Worm (Caenorhabditis elegans): ENCODE results near the gene C06C6.7.
"Not testable (repeated sequence)": the region's sequence is repeated elsewhere in the genome, so short reads cannot be mapped to it uniquely, and the experiment has no call there.

ce11 chrV:16041925-16042742 is 50.2 kb downstream of the C06C6.7 start, which contains the start of the genes his-2 and his-1:
- TF ChIP-seq unc-3 (GFP tag; conservative IDR thresholded peaks at IDR 0.05); unc-3 (tag; optimal IDR thresholded peaks at IDR 0.05); rnt-1 (tag; optimal IDR thresholded peaks at IDR 0.05); madf-2 (tag; optimal IDR thresholded peaks at IDR 0.05); unc-42 (tag; optimal IDR thresholded peaks at IDR 0.05); ceh-45 (GFP tag; IDR thresholded peaks at IDR 0.05): not testable (repeated sequence)

Measured in whole organism, late embryonic.